Worm (Caenorhabditis elegans) whole organism, L4/young adult: ENCODE results near the gene C01G5.5.

ENCODE experiments used
- W03F9.2 ChIP-seq: fragments of 150-350 bp; optimal IDR thresholded peaks from 2 replicates; lab custom pipeline; 2014; ENCODE audit warnings: missing biosample characterization, missing genetic modification characterization
- dao-5 ChIP-seq: sonication (generic microtip); optimal IDR thresholded peaks from 2 replicates; lab custom pipeline; 2016; ENCODE audit warnings: missing genotype, missing genetic modification characterization, moderate library complexity, missing compliant biosample characterization
- him-1 ChIP-seq: sonication (generic microtip); optimal IDR thresholded peaks from 2 replicates; lab custom pipeline; 2016; ENCODE audit warnings: missing genotype, missing genetic modification reagents, missing genetic modification characterization, missing compliant biosample characterization

ce11 chrIV:6562039-6562438 is 37.6 kb downstream of the C01G5.5 start:
- TF ChIP-seq dao-5 (tag; lab: Kevin White, UChicago) (no peak), W03F9.2 (tag; lab: Kevin White, UChicago) (no peak), him-1 (no peak)
